Worm (Caenorhabditis elegans) whole organism, mixed stage, embryonic: ENCODE data around the gene T23G7.2.

ENCODE experiments used
- M03D4.4 ChIP-seq: sonication (generic microtip); optimal IDR thresholded peaks from 2 replicates; lab custom pipeline; 2017; ENCODE audit warnings: mild to moderate bottlenecking, missing genetic modification characterization, missing compliant biosample characterization
- blmp-1 ChIP-seq: fragments of 150-350 bp; optimal IDR thresholded peaks from 2 replicates; lab custom pipeline; 2014; ENCODE audit warnings: missing biosample characterization, missing genetic modification characterization
- ceh-39 ChIP-seq: fragments of 150-350 bp; optimal IDR thresholded peaks from 2 replicates; lab custom pipeline; 2014; ENCODE audit warnings: missing biosample characterization, missing genetic modification characterization
- ces-1 ChIP-seq: fragments of 150-350 bp; optimal IDR thresholded peaks from 2 replicates; lab custom pipeline; 2014; ENCODE audit warnings: missing biosample characterization, missing genetic modification reagents, missing genetic modification characterization
- elt-1 ChIP-seq: sonication (generic microtip); optimal IDR thresholded peaks from 2 replicates; lab custom pipeline; 2017; ENCODE audit warnings: missing genetic modification characterization, mild to moderate bottlenecking, missing compliant biosample characterization, antibody characterized with exemption, moderate library complexity, borderline replicate concordance; ENCODE audit not compliant: insufficient read depth
- lsy-2 ChIP-seq: fragments of 150-350 bp; optimal IDR thresholded peaks from 2 replicates; lab custom pipeline; 2014; ENCODE audit warnings: missing biosample characterization, missing genetic modification characterization
- mls-2 ChIP-seq: sonication (generic microtip); optimal IDR thresholded peaks from 2 replicates; lab custom pipeline; 2016; ENCODE audit warnings: mild to moderate bottlenecking, missing genetic modification characterization, moderate library complexity, missing compliant biosample characterization
- nhr-76 ChIP-seq: sonication (generic microtip); optimal IDR thresholded peaks from 2 replicates; lab custom pipeline; 2017; ENCODE audit warnings: missing biosample characterization, missing genetic modification characterization
- sem-2 ChIP-seq: fragments of 200-800 bp; sonication (Bioruptor generic); optimal IDR thresholded peaks from 2 replicates; lab custom pipeline; 2018; ENCODE audit warnings: mild to moderate bottlenecking, missing genetic modification characterization, missing compliant biosample characterization
- sptf-1 ChIP-seq: sonication (generic microtip); optimal IDR thresholded peaks from 2 replicates; lab custom pipeline; 2017; ENCODE audit warnings: mild to moderate bottlenecking, missing genetic modification characterization, moderate library complexity, missing compliant biosample characterization
- tbx-8 ChIP-seq: fragments of 200-800 bp; sonication (Bioruptor generic); optimal IDR thresholded peaks from 2 replicates; lab custom pipeline; 2018; ENCODE audit warnings: mild to moderate bottlenecking, missing genetic modification characterization, moderate library complexity, missing compliant biosample characterization
- unc-120 ChIP-seq: sonication (generic microtip); optimal IDR thresholded peaks from 2 replicates; lab custom pipeline; 2017; ENCODE audit warnings: missing genetic modification characterization, missing compliant biosample characterization; ENCODE audit not compliant: poor library complexity, severe bottlenecking
- unc-39 ChIP-seq: fragments of 150-350 bp; optimal IDR thresholded peaks from 2 replicates; lab custom pipeline; 2014; ENCODE audit warnings: missing biosample characterization, missing genetic modification characterization
- unc-62 ChIP-seq: fragments of 150-350 bp; optimal IDR thresholded peaks from 2 replicates; lab custom pipeline; 2014; ENCODE audit warnings: missing biosample characterization, missing genetic modification reagents, missing genetic modification characterization

The T23G7.2 gene

DNA sequence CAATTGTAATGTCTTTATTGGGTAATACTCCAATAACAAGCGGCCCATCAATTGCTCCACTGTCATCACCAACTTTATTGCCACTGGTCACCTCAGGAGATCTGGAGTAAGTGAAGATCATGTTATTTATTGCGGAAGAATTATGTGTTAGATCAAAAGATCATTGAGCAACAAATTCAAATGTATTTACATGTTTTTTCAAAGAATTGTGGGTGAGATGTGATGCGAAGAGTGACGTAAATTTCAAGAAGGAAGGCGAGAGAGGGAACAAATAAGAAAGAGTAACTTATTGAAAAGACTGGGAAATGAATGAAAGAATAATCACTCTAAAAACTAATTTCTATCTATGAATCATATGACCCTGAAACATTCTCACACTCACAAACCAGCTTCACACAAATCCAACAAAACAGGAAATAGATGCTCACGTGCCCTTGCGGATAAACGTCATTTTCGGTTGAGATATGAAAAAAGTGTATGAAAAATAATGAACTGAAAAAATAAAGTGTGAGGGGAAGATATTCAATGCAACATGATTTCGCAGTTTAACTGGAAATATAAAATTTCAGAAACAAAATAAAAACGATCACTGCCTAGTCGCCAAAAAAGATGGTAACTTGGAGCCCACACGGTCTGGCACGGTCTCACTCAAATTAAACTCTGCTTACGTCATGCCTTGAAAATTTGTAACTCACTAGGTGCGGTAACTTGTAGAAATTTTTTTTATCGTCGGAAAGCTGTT is 51.8 kb downstream of the T23G7.2 start:
- TF ChIP-seq unc-62 = no peak
- no peak for TF ChIP-seq unc-39 (tag; lab: Kevin White, UChicago)
- no peak for TF ChIP-seq sptf-1 (tag; lab: Kevin White, UChicago)
- no peak for TF ChIP-seq ceh-39 (tag; lab: Kevin White, UChicago)
- TF ChIP-seq tbx-8 (GFP tag; lab: Kevin White, UChicago) = no peak
- no peak for TF ChIP-seq lsy-2 (tag; lab: Kevin White, UChicago)
- no peak for TF ChIP-seq M03D4.4 (tag; lab: Kevin White, UChicago)
- TF ChIP-seq sem-2 (GFP tag; lab: Kevin White, UChicago) = no peak

- TF ChIP-seq nhr-76 (tag; lab: Kevin White, UChicago) (no peak), unc-120 (tag; lab: Kevin White, UChicago) (no peak), elt-1 (tag; lab: Kevin White, UChicago) (no peak), sem-2 (GFP tag; lab: Kevin White, UChicago) (no peak), blmp-1 (tag; lab: Kevin White, UChicago) (no peak), mls-2 (no peak), ces-1 (GFP tag; lab: Kevin White, UChicago) (no peak)
Measured at ce11 chrII:9120329-9120728, 52.4 kb downstream of the T23G7.2 start.
